Fruit fly (Drosophila melanogaster): ENCODE results near the gene dnd.

- TF ChIP-seq lbe (GFP tag; optimal IDR thresholded peaks at IDR 0.05) (no peak), esg (GFP tag; conservative IDR thresholded peaks at IDR 0.05) (no peak), gsb-n (tag; optimal IDR thresholded peaks at IDR 0.05) (no peak), Trl (optimal IDR thresholded peaks at IDR 0.05) (no peak), Trl (GFP tag; optimal IDR thresholded peaks at IDR 0.05) (no peak), Nf-YB (GFP tag; optimal IDR thresholded peaks at IDR 0.05) (no peak)
These were observed 29.6 kb downstream of the dnd start for dm6 chr3R:21857509-21857908.

Measured in whole organism, embryonic.